Worm (Caenorhabditis elegans): ENCODE data around the gene spp-29.
A peak's percentile ranks its signal among the peaks of the same experiment; 100 is the strongest.

Gene spp-29

ce11 chrV:17683763-17684162 is 12.9 kb downstream of the spp-29 start, which contains the start of gene F59A1.15:
TSS of gene F59A1.15 (minus strand) at chrV:17683863.
- TF ChIP-seq somi-1 (GFP tag; optimal IDR thresholded peaks at IDR 0.05) (no peak), lin-26 (GFP tag; IDR thresholded peaks at IDR 0.05) (no peak), lag-1 (GFP tag; IDR thresholded peaks at IDR 0.05) (no peak), lsl-1 (GFP tag; optimal IDR thresholded peaks at IDR 0.05) (no peak), ceh-40 (GFP tag; IDR thresholded peaks at IDR 0.05) (no peak), madf-3 (GFP tag; IDR thresholded peaks at IDR 0.05) (no peak), Y53G8AR.9 (GFP tag; conservative IDR thresholded peaks at IDR 0.05) (no peak), F57C9.4 (tag; optimal IDR thresholded peaks at IDR 0.05) (no peak), him-1 (tag; optimal IDR thresholded peaks at IDR 0.05) (no peak), nhr-80 (tag; optimal IDR thresholded peaks at IDR 0.05) (no peak), ccch-3 (GFP tag; optimal IDR thresholded peaks at IDR 0.05) (no peak), tbp1 (GFP tag; optimal IDR thresholded peaks at IDR 0.05) (no peak), gei-17 (GFP tag; optimal IDR thresholded peaks at IDR 0.05) (no peak)

DNA sequence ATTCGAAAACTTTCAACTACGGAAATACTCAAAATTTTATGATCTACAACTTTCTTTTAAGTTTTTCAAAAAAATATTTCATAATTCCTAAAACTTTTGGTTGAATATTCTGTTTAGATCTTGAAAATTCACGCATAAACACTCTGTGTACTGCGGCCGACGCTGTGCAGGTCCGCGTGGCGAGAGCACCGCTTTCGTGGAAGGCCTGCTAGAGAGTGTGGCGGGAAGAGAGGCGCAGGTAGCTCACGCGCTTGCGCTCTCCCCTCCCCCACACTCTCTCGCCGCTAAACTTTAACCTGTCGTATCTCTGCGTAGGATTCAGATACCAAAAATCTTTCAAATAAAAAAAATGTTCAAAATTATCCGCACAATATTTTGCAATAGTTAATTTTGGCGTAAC is 13.4 kb downstream of the spp-29 start:
- TF ChIP-seq Y95B8A.8 (GFP tag; IDR thresholded peaks at IDR 0.05) (no peak), tbx-9 (tag; optimal IDR thresholded peaks at IDR 0.05; ENCODE audit: borderline replicate concordance) (no peak), zfh-2 (GFP tag; conservative IDR thresholded peaks at IDR 0.05) (peak; percentile 74), egrh-3 (GFP tag; IDR thresholded peaks at IDR 0.05) (peak; percentile 59; the same call in 1 of the 2 replicates)

DNA sequence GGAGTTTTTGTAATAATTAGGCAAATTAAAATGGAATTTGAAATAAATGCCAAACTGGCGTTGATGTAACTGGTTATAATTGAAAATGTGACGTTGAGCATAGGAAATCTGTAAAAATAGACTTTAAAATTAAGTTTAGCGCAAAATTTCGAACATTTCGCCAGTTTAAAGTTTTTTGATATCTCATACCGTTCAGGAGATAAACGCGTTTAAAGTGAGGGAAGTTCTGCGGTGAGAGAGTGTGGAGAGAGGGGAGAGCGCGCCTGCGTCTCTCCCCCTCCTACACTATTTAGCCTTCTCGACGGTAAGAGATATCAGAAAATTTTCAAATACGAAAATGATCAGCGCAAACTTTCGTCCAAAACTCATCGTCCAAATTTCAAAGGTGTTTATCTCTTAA is 20.1 kb downstream of the spp-29 start, which contains the start of gene str-92:
Gene str-92, minus strand, starts transcription at position 101 of the 400 bp plus-strand sequence.
- TF ChIP-seq lin-40 (tag; optimal IDR thresholded peaks at IDR 0.05): no peak
- TF ChIP-seq nhr-120 (GFP tag; IDR thresholded peaks at IDR 0.05): no peak
- TF ChIP-seq lin-54 (GFP tag; optimal IDR thresholded peaks at IDR 0.05): no peak
- TF ChIP-seq lir-1 (GFP tag; conservative IDR thresholded peaks at IDR 0.05): no peak
- TF ChIP-seq ceh-27 (GFP tag; optimal IDR thresholded peaks at IDR 0.05): no peak

DNA sequence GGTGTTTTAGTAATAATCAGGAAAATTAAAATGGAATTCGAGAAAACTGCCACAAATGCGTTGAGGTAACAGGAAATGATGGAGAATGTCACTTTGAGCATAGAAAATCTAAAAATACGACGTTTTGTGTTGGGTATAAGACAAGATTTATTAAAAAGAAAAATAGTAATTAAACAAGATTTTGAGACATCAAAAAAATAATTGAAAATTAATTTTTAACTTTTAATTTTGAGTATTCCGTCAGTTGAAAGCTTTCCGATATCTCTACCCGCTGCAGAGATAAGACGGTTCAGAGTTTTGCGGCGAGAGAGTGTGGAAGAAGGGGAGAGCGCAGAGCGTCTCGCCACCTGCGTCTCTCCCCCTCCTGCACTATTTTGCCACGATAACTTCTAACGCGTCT is 23.3 kb downstream of the spp-29 start, which contains the start of gene str-93:
Gene str-93, minus strand, starts transcription at position 101 of the 400 bp plus-strand sequence.
- TF ChIP-seq Y53F4B.3 (GFP tag; IDR thresholded peaks at IDR 0.05) (no peak), hlh-12 (tag; optimal IDR thresholded peaks at IDR 0.05) (no peak), hmg-1.2 (GFP tag; IDR thresholded peaks at IDR 0.05) (peak; percentile 57)

DNA sequence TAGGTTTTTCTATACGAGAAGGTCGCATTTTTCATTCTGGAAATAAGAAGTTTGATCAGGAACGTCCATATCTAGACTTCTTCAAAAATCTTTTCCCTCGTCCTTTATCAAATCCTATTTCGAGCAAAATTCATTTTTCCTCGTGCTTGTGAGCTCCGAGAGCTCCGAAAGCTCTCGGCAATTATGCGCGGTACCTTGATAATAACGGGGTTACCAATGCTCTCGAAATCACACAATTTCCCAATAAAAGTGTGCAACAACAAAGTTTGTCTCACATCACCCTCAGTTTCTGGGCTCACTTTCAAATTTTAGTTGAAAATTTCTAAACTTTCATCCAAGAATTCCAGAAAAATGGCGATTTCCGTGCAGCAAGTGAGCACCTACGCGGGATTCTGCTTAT is 28.1 kb downstream of the spp-29 start, which contains the start of gene str-89:
Gene str-89, plus strand, starts transcription at position 301 of the 400 bp plus-strand sequence.
- TF ChIP-seq lin-35 (GFP tag; optimal IDR thresholded peaks at IDR 0.05): no peak
- TF ChIP-seq ama-1 (optimal IDR thresholded peaks at IDR 0.05): no peak
- no peak for TF ChIP-seq ama-1 (GFP tag; optimal IDR thresholded peaks at IDR 0.05)
- no peak for TF ChIP-seq unc-130 (GFP tag; optimal IDR thresholded peaks at IDR 0.05)
- no peak for TF ChIP-seq ceh-100 (GFP tag; IDR thresholded peaks at IDR 0.05)
- no peak for TF ChIP-seq lin-40 (tag; optimal IDR thresholded peaks at IDR 0.05)
- no peak for TF ChIP-seq tbx-9 (tag; optimal IDR thresholded peaks at IDR 0.05; ENCODE audit: borderline replicate concordance)
- no peak for TF ChIP-seq egrh-3 (GFP tag; IDR thresholded peaks at IDR 0.05)
- TF ChIP-seq F33H1.4 (GFP tag; IDR thresholded peaks at IDR 0.05): no peak
- TF ChIP-seq lin-54 (GFP tag; optimal IDR thresholded peaks at IDR 0.05): no peak
- TF ChIP-seq ccch-3 (GFP tag; optimal IDR thresholded peaks at IDR 0.05): no peak
- TF ChIP-seq nhr-80 (tag; optimal IDR thresholded peaks at IDR 0.05): no peak
- no peak for TF ChIP-seq die-1 (tag; optimal IDR thresholded peaks at IDR 0.05)
- no peak for TF ChIP-seq hlh-26 (GFP tag; conservative IDR thresholded peaks at IDR 0.05)

Measured in whole organism, young adult.